Worm (Caenorhabditis elegans) whole organism, L3 larva: ENCODE data around the gene pars-1.
A peak's percentile ranks its signal among the peaks of the same experiment; 100 is the strongest.

ENCODE experiments used
- R02D3.7 ChIP-seq: fragments of 150-350 bp; optimal IDR thresholded peaks from 2 replicates; lab custom pipeline; 2014; ENCODE audit warnings: missing biosample characterization, missing genetic modification characterization
- aly-2 ChIP-seq: fragments of 150-350 bp; optimal IDR thresholded peaks from 2 replicates; lab custom pipeline; 2014; ENCODE audit warnings: missing biosample characterization, missing genetic modification characterization
- ama-1 ChIP-seq: fragments of 150-350 bp; optimal IDR thresholded peaks from 2 replicates; lab custom pipeline; 2018
- ceh-82 ChIP-seq: fragments of 150-350 bp; optimal IDR thresholded peaks from 2 replicates; lab custom pipeline; 2014; ENCODE audit warnings: missing biosample characterization, missing genetic modification characterization
- ceh-9 ChIP-seq: sonication (generic microtip); optimal IDR thresholded peaks from 2 replicates; lab custom pipeline; 2018; ENCODE audit warnings: missing biosample characterization, missing genetic modification characterization
- daf-12 ChIP-seq: fragments of 150-350 bp; optimal IDR thresholded peaks from 2 replicates; lab custom pipeline; 2014; ENCODE audit warnings: missing biosample characterization, missing genetic modification reagents, missing genetic modification characterization
- egl-27 ChIP-seq: sonication (generic microtip); optimal IDR thresholded peaks from 4 replicates; lab custom pipeline; 2017; ENCODE audit warnings: missing biosample characterization, missing genetic modification reagents, missing genetic modification characterization
- elt-2 ChIP-seq: sonication (generic microtip); optimal IDR thresholded peaks from 2 replicates; lab custom pipeline; 2016; ENCODE audit warnings: missing genetic modification reagents, mild to moderate bottlenecking, missing genetic modification characterization, missing compliant biosample characterization
- elt-3 ChIP-seq, 3 experiments: fragments of 150-350 bp in 1 of 3; sonication (generic microtip) in 2 of 3; optimal IDR thresholded peaks; 2 replicates in 2 of 3; 4 replicates in 1 of 3; lab custom pipeline; 2014 to 2017; ENCODE audit warnings: missing biosample characterization in 3 of 3, missing genetic modification characterization in 3 of 3
- fkh-10 ChIP-seq: sonication (generic microtip); optimal IDR thresholded peaks from 2 replicates; lab custom pipeline; 2017; ENCODE audit warnings: missing biosample characterization, missing genetic modification reagents, missing genetic modification characterization
- fkh-2 ChIP-seq: fragments of 150-350 bp; optimal IDR thresholded peaks from 2 replicates; lab custom pipeline; 2014; ENCODE audit warnings: missing biosample characterization, missing genetic modification reagents, missing genetic modification characterization
- fos-1 ChIP-seq: fragments of 150-350 bp; optimal IDR thresholded peaks from 2 replicates; lab custom pipeline; 2014; ENCODE audit warnings: missing biosample characterization, missing genetic modification characterization
- jun-1 ChIP-seq: fragments of 150-350 bp; optimal IDR thresholded peaks from 2 replicates; lab custom pipeline; 2014; ENCODE audit warnings: missing biosample characterization, missing genetic modification reagents, missing genetic modification characterization
- lin-15B ChIP-seq: fragments of 150-350 bp; optimal IDR thresholded peaks from 2 replicates; lab custom pipeline; 2014; ENCODE audit warnings: missing biosample characterization, missing genetic modification characterization
- lin-39 ChIP-seq: fragments of 150-350 bp; optimal IDR thresholded peaks from 2 replicates; lab custom pipeline; 2018; ENCODE audit warnings: missing biosample characterization, missing genetic modification reagents, missing genetic modification characterization
- lsy-12 ChIP-seq: sonication (generic microtip); optimal IDR thresholded peaks from 2 replicates; lab custom pipeline; 2016; ENCODE audit warnings: mild to moderate bottlenecking, missing genetic modification characterization, missing compliant biosample characterization
- mdl-1 ChIP-seq: fragments of 150-350 bp; optimal IDR thresholded peaks from 2 replicates; lab custom pipeline; 2014; ENCODE audit warnings: missing biosample characterization, missing genetic modification characterization
- mml-1 ChIP-seq: fragments of 150-350 bp; sonication (generic microtip); optimal IDR thresholded peaks from 3 replicates; lab custom pipeline; 2014; ENCODE audit warnings: missing biosample characterization, missing genetic modification characterization
- nfya-1 ChIP-seq: sonication (generic microtip); optimal IDR thresholded peaks from 2 replicates; lab custom pipeline; 2017; ENCODE audit warnings: missing genetic modification characterization, mild to moderate bottlenecking, missing compliant biosample characterization, antibody characterized with exemption, moderate library complexity; ENCODE audit not compliant: insufficient read depth
- nhr-12 ChIP-seq: fragments of 150-350 bp; optimal IDR thresholded peaks from 2 replicates; lab custom pipeline; 2014; ENCODE audit warnings: missing biosample characterization, missing genetic modification characterization
- nhr-23 ChIP-seq: fragments of 150-350 bp; optimal IDR thresholded peaks from 2 replicates; lab custom pipeline; 2014; ENCODE audit warnings: missing biosample characterization, missing genetic modification reagents, missing genetic modification characterization
- nhr-237 ChIP-seq: fragments of 150-350 bp; optimal IDR thresholded peaks from 2 replicates; lab custom pipeline; 2014; ENCODE audit warnings: missing biosample characterization, missing genetic modification characterization
- nhr-25 ChIP-seq: sonication (generic microtip); optimal IDR thresholded peaks from 2 replicates; lab custom pipeline; 2017; ENCODE audit warnings: missing biosample characterization, missing genetic modification characterization
- nhr-28 ChIP-seq: fragments of 150-350 bp; optimal IDR thresholded peaks from 2 replicates; lab custom pipeline; 2014; ENCODE audit warnings: missing biosample characterization, missing genetic modification characterization
- nhr-76 ChIP-seq: fragments of 150-350 bp; sonication (generic microtip); optimal IDR thresholded peaks from 5 replicates; lab custom pipeline; 2014; ENCODE audit warnings: missing biosample characterization, missing genetic modification characterization
- pqm-1 ChIP-seq: fragments of 150-350 bp; optimal IDR thresholded peaks from 2 replicates; lab custom pipeline; 2017; ENCODE audit warnings: missing biosample characterization, missing genetic modification characterization, inconsistent platforms
- sea-2 ChIP-seq: fragments of 150-350 bp; sonication (generic microtip); optimal IDR thresholded peaks from 4 replicates; lab custom pipeline; 2014; ENCODE audit warnings: missing biosample characterization, missing genetic modification reagents, missing genetic modification characterization
- skn-1 ChIP-seq: fragments of 150-350 bp; optimal IDR thresholded peaks from 2 replicates; lab custom pipeline; 2014; ENCODE audit warnings: missing biosample characterization, missing genetic modification characterization
- snpc-4 ChIP-seq: fragments of 150-350 bp; optimal IDR thresholded peaks from 2 replicates; lab custom pipeline; 2014; ENCODE audit warnings: missing biosample characterization, missing genetic modification characterization
- zag-1 ChIP-seq: fragments of 150-350 bp; optimal IDR thresholded peaks from 2 replicates; lab custom pipeline; 2014; ENCODE audit warnings: missing biosample characterization, missing genetic modification characterization
- ztf-11 ChIP-seq: fragments of 150-350 bp; optimal IDR thresholded peaks from 2 replicates; lab custom pipeline; 2014; ENCODE audit warnings: missing biosample characterization, missing genetic modification characterization
- ztf-4 ChIP-seq: fragments of 150-350 bp; optimal IDR thresholded peaks from 2 replicates; lab custom pipeline; 2014; ENCODE audit warnings: missing biosample characterization, missing genetic modification characterization

Gene pars-1

ce11 chrIII:7239416-7239815, 589 bp downstream of the pars-1 start:
- no peak for TF ChIP-seq nhr-76
- TF ChIP-seq ztf-11 = no peak
- TF ChIP-seq pqm-1 (tag; lab: Kevin White, UChicago) = no peak
- TF ChIP-seq elt-3 (tag; optimal IDR thresholded peaks at IDR 0.05; lab: Kevin White, UChicago) = no peak
- TF ChIP-seq elt-2 (tag; lab: Kevin White, UChicago) = no peak
- no peak for TF ChIP-seq nhr-12
- TF ChIP-seq zag-1 (tag; lab: Kevin White, UChicago) = no peak
- TF ChIP-seq skn-1 (tag; lab: Kevin White, UChicago) = no peak
- TF ChIP-seq lsy-12 (tag; lab: Kevin White, UChicago) = no peak
- TF ChIP-seq lin-15B (tag; lab: Kevin White, UChicago) = no peak
- TF ChIP-seq aly-2 (tag; lab: Kevin White, UChicago) = no peak
- TF ChIP-seq mdl-1 (tag; lab: Kevin White, UChicago) = no peak

DNA sequence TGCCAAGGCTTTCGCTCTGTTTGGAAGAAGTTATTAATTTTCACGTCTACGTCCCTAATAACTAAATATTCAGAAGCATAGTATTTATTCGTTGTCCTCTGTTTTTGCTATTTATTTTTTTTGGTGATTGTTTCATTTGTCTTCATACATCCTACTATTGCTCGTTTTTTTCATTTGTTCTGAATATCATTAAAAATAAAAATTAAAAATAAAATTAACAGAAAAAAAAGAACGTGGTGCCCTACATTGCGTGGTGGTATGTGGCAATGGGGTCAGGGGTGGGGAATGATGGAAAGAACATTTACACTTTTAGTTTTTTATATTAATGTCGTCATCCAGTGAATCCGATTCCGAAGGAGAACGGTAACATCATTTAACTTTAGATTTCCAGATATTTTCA, 2.2 kb downstream of the pars-1 start, which contains the start of gene ztf-31:
Gene ztf-31 (plus strand): TSS at position 301 of the 400 bp plus-strand sequence.
- no peak for TF ChIP-seq snpc-4 (tag; lab: Kevin White, UChicago)
- TF ChIP-seq sea-2 (GFP tag; lab: Kevin White, UChicago) = no peak
- TF ChIP-seq fos-1 = no peak
- TF ChIP-seq nhr-237 (tag; lab: Kevin White, UChicago) = no peak
- TF ChIP-seq R02D3.7 = no peak
- no peak for TF ChIP-seq nhr-23 (tag; lab: Kevin White, UChicago)

DNA sequence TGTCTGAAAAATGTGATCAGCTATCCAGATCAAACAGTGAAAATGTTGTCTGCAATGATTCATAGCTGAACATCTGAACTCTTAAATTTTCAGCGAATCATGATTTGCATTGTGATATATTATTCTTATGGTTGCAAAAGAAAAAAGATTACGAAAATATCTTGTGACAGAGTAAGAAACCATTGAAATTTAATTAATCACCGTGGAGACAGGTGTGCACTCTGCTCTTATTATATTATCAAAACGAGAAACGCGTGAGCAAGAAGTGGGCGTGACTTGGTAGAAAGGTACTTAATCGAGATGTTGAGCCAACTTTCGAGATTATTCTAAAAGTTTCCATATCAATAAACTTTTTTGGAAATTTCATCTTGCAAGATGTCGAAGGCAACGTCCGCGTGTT, 4.2 kb downstream of the pars-1 start, which contains the start of gene osm-10:
Gene osm-10 (plus strand): TSS at position 293 of the 400 bp plus-strand sequence.
- TF ChIP-seq skn-1 (tag; lab: Kevin White, UChicago) (no peak), ceh-82 (tag; lab: Kevin White, UChicago) (no peak), ztf-4 (tag; lab: Kevin White, UChicago) (no peak)

- TF ChIP-seq fkh-10 (peak; percentile 81), lin-15B (tag; lab: Kevin White, UChicago) (no peak)
Measured at ce11 chrIII:7246389-7246788, 7.6 kb downstream of the pars-1 start.

ce11 chrIII:7247740-7248139, 8.9 kb downstream of the pars-1 start, which contains the start of gene zmp-6:
Gene zmp-6, minus strand, starts transcription at chrIII:7247840.
- no peak for TF ChIP-seq daf-12 (tag; lab: Kevin White, UChicago)
- TF ChIP-seq mml-1 (tag; lab: Kevin White, UChicago) = no peak
- no peak for TF ChIP-seq lin-39 (tag; lab: Kevin White, UChicago)
- no peak for TF ChIP-seq ceh-9 (tag; lab: Kevin White, UChicago)
- TF ChIP-seq snpc-4 (tag; lab: Kevin White, UChicago) = no peak
- TF ChIP-seq jun-1 (tag; lab: Kevin White, UChicago) = no peak
- TF ChIP-seq fkh-2 (tag; lab: Kevin White, UChicago) = no peak
- TF ChIP-seq nhr-28 (tag; lab: Kevin White, UChicago) = no peak
- no peak for TF ChIP-seq egl-27 (tag; lab: Kevin White, UChicago)
- TF ChIP-seq nhr-76 = no peak
- no peak for TF ChIP-seq lin-15B (tag; lab: Kevin White, UChicago)
- no peak for TF ChIP-seq mdl-1 (tag; lab: Kevin White, UChicago)
- TF ChIP-seq nhr-237 (tag; lab: Kevin White, UChicago) = no peak
- TF ChIP-seq sea-2 (GFP tag; lab: Kevin White, UChicago) = no peak
- no peak for TF ChIP-seq ama-1 (lab: Kevin White, UChicago)

DNA sequence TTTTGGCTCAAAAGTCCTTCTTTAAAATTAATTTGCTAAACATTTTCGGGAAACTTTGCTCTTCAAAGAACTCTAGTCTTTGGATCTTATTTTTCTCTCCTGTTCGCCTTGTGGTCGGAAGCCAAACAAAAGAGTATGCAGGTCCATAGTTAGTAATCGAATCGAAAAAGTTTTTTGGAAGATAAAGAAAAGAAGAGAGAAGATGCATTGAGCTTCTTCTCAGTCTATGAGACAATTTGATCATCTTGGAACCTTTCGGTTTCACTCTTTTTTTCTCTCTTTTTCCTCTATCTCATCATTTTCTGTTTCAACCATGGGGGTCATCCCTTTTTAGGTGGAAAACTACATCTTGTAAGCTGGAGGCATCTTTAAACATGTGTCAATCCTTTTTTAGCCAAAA, 14.8 kb downstream of the pars-1 start:
- TF ChIP-seq nfya-1 (tag; lab: Kevin White, UChicago) = peak; percentile 16
- no peak for TF ChIP-seq nhr-25
- TF ChIP-seq fkh-10 = peak; percentile 71
